Worm (Caenorhabditis elegans) whole organism, midembryonic: ENCODE measurements around the gene zer-1.

Source experiments
- T22C8.4 ChIP-seq: fragments of 200-800 bp; sonication (Bioruptor generic); IDR thresholded peaks from 2 replicates; pipeline ENCODE4 v1.3.6; 2022; ENCODE audit warnings: missing genetic modification characterization, missing compliant biosample characterization
- cog-1 ChIP-seq: sonication (generic microtip); optimal IDR thresholded peaks from 2 replicates; lab custom pipeline; 2016; ENCODE audit warnings: missing genetic modification characterization, missing compliant biosample characterization
- flt-1 ChIP-seq: fragments of 200-800 bp; sonication (Bioruptor generic); IDR thresholded peaks from 2 replicates; pipeline ENCODE4 v1.3.6; 2022; ENCODE audit warnings: missing genetic modification characterization, missing compliant biosample characterization
- klf-2 ChIP-seq: fragments of 200-800 bp; sonication (Bioruptor generic); conservative IDR thresholded peaks from 2 replicates; pipeline ENCODE4 v1.3.6; 2022; ENCODE audit warnings: missing genetic modification reagents, missing genetic modification characterization, missing compliant biosample characterization
- med-1 ChIP-seq: sonication (generic microtip); optimal IDR thresholded peaks from 2 replicates; lab custom pipeline; 2017; ENCODE audit warnings: missing genetic modification characterization, mild to moderate bottlenecking, missing compliant biosample characterization, antibody characterized with exemption, missing genetic modification reagents; ENCODE audit not compliant: insufficient read depth
- ref-1 ChIP-seq: fragments of 200-800 bp; sonication (Bioruptor generic); conservative IDR thresholded peaks from 2 replicates; pipeline ENCODE4 v1.3.6; 2022; ENCODE audit warnings: missing genetic modification reagents, missing genetic modification characterization, missing compliant biosample characterization
- tab-1 ChIP-seq: fragments of 200-800 bp; sonication (Bioruptor generic); IDR thresholded peaks from 2 replicates; pipeline ENCODE4 v1.3.6; 2022; ENCODE audit warnings: missing genetic modification characterization, missing compliant biosample characterization
- ztf-23 ChIP-seq: fragments of 200-800 bp; sonication (Bioruptor generic); IDR thresholded peaks from 2 replicates; pipeline ENCODE4 v1.3.6; 2022; ENCODE audit warnings: missing genetic modification reagents, missing genetic modification characterization, missing compliant biosample characterization
- ztf-29 ChIP-seq: fragments of 200-800 bp; sonication (Bioruptor generic); IDR thresholded peaks from 2 replicates; pipeline ENCODE4 v1.3.6; 2022; ENCODE audit warnings: missing genetic modification reagents, missing genetic modification characterization, missing compliant biosample characterization

Gene zer-1

ce11 chrIII:839491-839890 is 47.1 kb downstream of the zer-1 start, which contains the start of gene dos-3:
Gene dos-3 (minus strand): TSS chrIII:839591.
- no peak for TF ChIP-seq klf-2
- TF ChIP-seq ztf-29 = no peak
- TF ChIP-seq ref-1 (GFP tag; lab: Robert Waterston, UW) = no peak
- no peak for TF ChIP-seq flt-1 (GFP tag; lab: Robert Waterston, UW)
- TF ChIP-seq cog-1 = no peak
- no peak for TF ChIP-seq ztf-23 (GFP tag; lab: Robert Waterston, UW)

ce11 chrIII:835713-836278 is 50.8 kb downstream of the zer-1 start:
- TF ChIP-seq tab-1 (GFP tag; lab: Robert Waterston, UW) = peak; percentile 72; the same call in 1 of the 2 replicates
- TF ChIP-seq ztf-23 (GFP tag; lab: Robert Waterston, UW) = peak; percentile 78; the same call in 1 of the 2 replicates
- TF ChIP-seq flt-1 (GFP tag; lab: Robert Waterston, UW) = peak; percentile 93
- TF ChIP-seq cog-1 = no peak
- TF ChIP-seq klf-2 = 0 out of 2 replicates have a peak, but pooled peaks have one; percentile 9
- TF ChIP-seq med-1 = no peak
- TF ChIP-seq ref-1 (GFP tag; lab: Robert Waterston, UW) = no peak; the same call in 1 of the 2 replicates
- peak; percentile 38; the same call in 1 of the 2 replicates for TF ChIP-seq ztf-29
- peak; percentile 49; the same call in 1 of the 2 replicates for TF ChIP-seq T22C8.4 (GFP tag; lab: Robert Waterston, UW)

ce11 chrIII:835208-835607 is 51.4 kb downstream of the zer-1 start:
- TF ChIP-seq ref-1 (GFP tag; lab: Robert Waterston, UW) (no peak), ztf-23 (GFP tag; lab: Robert Waterston, UW) (no peak), T22C8.4 (GFP tag; lab: Robert Waterston, UW) (no peak), tab-1 (GFP tag; lab: Robert Waterston, UW) (no peak), med-1 (no peak), ztf-29 (no peak), cog-1 (no peak), flt-1 (GFP tag; lab: Robert Waterston, UW) (no peak)

- no peak for TF ChIP-seq med-1
- peak; percentile 66; the same call in 1 of the 2 replicates for TF ChIP-seq flt-1 (GFP tag; lab: Robert Waterston, UW)
- TF ChIP-seq ztf-29 = peak; percentile 30; the same call in 1 of the 2 replicates
- no peak for TF ChIP-seq ref-1 (GFP tag; lab: Robert Waterston, UW)
Measured at ce11 chrIII:834443-834815, 52.2 kb downstream of the zer-1 start.

ce11 chrIII:833711-834442 is 52.7 kb downstream of the zer-1 start:
- peak; percentile 57; the same call in 1 of the 2 replicates for TF ChIP-seq T22C8.4 (GFP tag; lab: Robert Waterston, UW)
- TF ChIP-seq flt-1 (GFP tag; lab: Robert Waterston, UW) = peak; percentile 78
- TF ChIP-seq tab-1 (GFP tag; lab: Robert Waterston, UW) = no peak
- peak; percentile 85 for TF ChIP-seq cog-1

- TF ChIP-seq tab-1 (GFP tag; lab: Robert Waterston, UW) = no peak
- no peak for TF ChIP-seq ref-1 (GFP tag; lab: Robert Waterston, UW)
- TF ChIP-seq cog-1 = no peak
Measured at ce11 chrIII:832855-833504, 53.6 kb downstream of the zer-1 start, which contains the start of gene zip-2. Gene zip-2 (plus strand): TSS chrIII:832982.

- TF ChIP-seq med-1 (no peak), ref-1 (GFP tag; lab: Robert Waterston, UW) (no peak), flt-1 (GFP tag; lab: Robert Waterston, UW) (no peak), ztf-29 (no peak), cog-1 (no peak), ztf-23 (GFP tag; lab: Robert Waterston, UW) (no peak), T22C8.4 (GFP tag; lab: Robert Waterston, UW) (no peak), klf-2 (no peak), tab-1 (GFP tag; lab: Robert Waterston, UW) (no peak)
Measured at ce11 chrIII:831961-832360, 54.6 kb downstream of the zer-1 start, which contains the start of gene ceeh-1. Gene ceeh-1 (minus strand): TSS chrIII:832277.
